Fruit fly (Drosophila melanogaster) whole organism, embryonic: Measurements from ENCODE around the gene CG33946.

ENCODE experiments used
- Atf-2 ChIP-seq: fragments of 200-800 bp; sonication (Bioruptor generic); optimal IDR thresholded peaks from 2 replicates; lab custom pipeline; 2016; ENCODE audit warnings: missing biosample characterization, missing genetic modification characterization
- Awh ChIP-seq: fragments of 200-800 bp; sonication (Bioruptor generic); IDR thresholded peaks from 2 replicates; pipeline ENCODE4, ENCODE4 v1.3.6; 2022; ENCODE audit warnings: missing biosample characterization, missing genetic modification characterization
- B-H1 ChIP-seq: fragments of 200-800 bp; sonication (Bioruptor generic); IDR thresholded peaks from 3 replicates; pipeline ENCODE4 v1.3.6; 2022; ENCODE audit warnings: missing biosample characterization, missing genetic modification characterization
- BtbVII ChIP-seq: fragments of 200-800 bp; sonication (Bioruptor generic); optimal IDR thresholded peaks from 3 replicates; lab custom pipeline; 2017; ENCODE audit warnings: missing biosample characterization, mild to moderate bottlenecking, missing genetic modification characterization
- CG1024 ChIP-seq: fragments of 200-800 bp; sonication (Bioruptor generic); IDR thresholded peaks from 2 replicates; pipeline ENCODE4 v1.3.6; 2022; ENCODE audit warnings: missing biosample characterization, missing genetic modification characterization
- CG10565 ChIP-seq: fragments of 200-800 bp; sonication (Bioruptor generic); optimal IDR thresholded peaks from 3 replicates; lab custom pipeline; 2016; ENCODE audit warnings: missing biosample characterization, mild to moderate bottlenecking, missing genetic modification characterization
- CG11398 ChIP-seq: fragments of 200-800 bp; sonication (Bioruptor generic); optimal IDR thresholded peaks from 2 replicates; lab custom pipeline; 2016; ENCODE audit warnings: missing biosample characterization, missing genetic modification characterization
- CG11695 ChIP-seq: fragments of 200-800 bp; sonication (Bioruptor generic); IDR thresholded peaks from 3 replicates; pipeline ENCODE4 v1.3.6; 2022; ENCODE audit warnings: missing biosample characterization, missing genetic modification characterization
- CG12104 ChIP-seq: fragments of 200-800 bp; sonication (Bioruptor generic); optimal IDR thresholded peaks from 3 replicates; lab custom pipeline; 2016; ENCODE audit warnings: missing biosample characterization, missing genetic modification characterization
- CG13775 ChIP-seq: fragments of 200-800 bp; sonication (Bioruptor generic); optimal IDR thresholded peaks from 3 replicates; lab custom pipeline; 2017; ENCODE audit warnings: missing biosample characterization, mild to moderate bottlenecking, missing genetic modification characterization
- CG14710 ChIP-seq: fragments of 200-800 bp; sonication (Bioruptor generic); optimal IDR thresholded peaks from 3 replicates; lab custom pipeline; 2019; ENCODE audit warnings: missing biosample characterization, mild to moderate bottlenecking, missing genetic modification characterization, moderate library complexity
- CG15011 ChIP-seq: fragments of 200-800 bp; sonication (Bioruptor generic); optimal IDR thresholded peaks from 3 replicates; lab custom pipeline; 2018; ENCODE audit warnings: missing biosample characterization, mild to moderate bottlenecking, missing genetic modification characterization
- CG16813 ChIP-seq: fragments of 200-800 bp; sonication (Bioruptor generic); IDR thresholded peaks from 3 replicates; pipeline ENCODE4 v1.3.6; 2022; ENCODE audit warnings: missing biosample characterization, missing genetic modification characterization; ENCODE audit not compliant: partially characterized antibody
- CG2116 ChIP-seq: fragments of 200-800 bp; sonication (Bioruptor generic); optimal IDR thresholded peaks from 3 replicates; lab custom pipeline; 2018; ENCODE audit warnings: missing biosample characterization, mild to moderate bottlenecking, missing genetic modification characterization
- CG2120 ChIP-seq: fragments of 200-800 bp; sonication (Bioruptor generic); optimal IDR thresholded peaks from 3 replicates; lab custom pipeline; 2016; ENCODE audit warnings: missing biosample characterization, missing genetic modification characterization
- CG2712 ChIP-seq: fragments of 200-800 bp; optimal IDR thresholded peaks from 3 replicates; lab custom pipeline; 2019; ENCODE audit warnings: missing biosample characterization, mild to moderate bottlenecking, missing genetic modification characterization, moderate library complexity
- CG3065 ChIP-seq: fragments of 200-800 bp; sonication (Bioruptor generic); optimal IDR thresholded peaks from 2 replicates; lab custom pipeline; 2016; ENCODE audit warnings: missing biosample characterization, missing genetic modification characterization
- CG33557 ChIP-seq: fragments of 200-800 bp; sonication (Bioruptor generic); optimal IDR thresholded peaks from 2 replicates; lab custom pipeline; 2019; ENCODE audit warnings: missing biosample characterization, mild to moderate bottlenecking, missing genetic modification characterization, moderate library complexity
- CG4282 ChIP-seq: fragments of 200-800 bp; sonication (Bioruptor generic); optimal IDR thresholded peaks from 2 replicates; lab custom pipeline; 2016; ENCODE audit warnings: missing biosample characterization, missing genetic modification characterization
- CG4730 ChIP-seq: fragments of 200-800 bp; sonication (Bioruptor generic); IDR thresholded peaks from 2 replicates; pipeline ENCODE4 v1.3.6; 2022; ENCODE audit warnings: missing biosample characterization, missing genetic modification characterization
- CG5245 ChIP-seq: fragments of 200-800 bp; sonication (Bioruptor generic); optimal IDR thresholded peaks from 3 replicates; lab custom pipeline; 2016; ENCODE audit warnings: missing biosample characterization, missing genetic modification characterization
- CG6765 ChIP-seq: fragments of 200-800 bp; sonication (Bioruptor generic); optimal IDR thresholded peaks from 3 replicates; lab custom pipeline; 2017; ENCODE audit warnings: missing biosample characterization, mild to moderate bottlenecking, missing genetic modification characterization
- CG8281 ChIP-seq: fragments of 200-800 bp; sonication (Bioruptor generic); optimal IDR thresholded peaks from 2 replicates; lab custom pipeline; 2018; ENCODE audit warnings: missing biosample characterization, mild to moderate bottlenecking, missing genetic modification characterization, moderate library complexity
- CG8924 ChIP-seq: fragments of 200-800 bp; optimal IDR thresholded peaks from 3 replicates; lab custom pipeline; 2019; ENCODE audit warnings: missing biosample characterization, mild to moderate bottlenecking, missing genetic modification characterization, moderate library complexity
- CG9727 ChIP-seq: fragments of 200-800 bp; sonication (Bioruptor generic); optimal IDR thresholded peaks from 3 replicates; lab custom pipeline; 2017; ENCODE audit warnings: missing biosample characterization, mild to moderate bottlenecking, missing genetic modification characterization
- CTCF ChIP-seq: fragments of 200-800 bp; sonication (Bioruptor generic); optimal IDR thresholded peaks from 2 replicates; lab custom pipeline; 2017; ENCODE audit warnings: missing biosample characterization, mild to moderate bottlenecking, missing genetic modification characterization, moderate library complexity
- CrebB ChIP-seq: fragments of 200-800 bp; sonication (Bioruptor generic); optimal IDR thresholded peaks from 3 replicates; lab custom pipeline; 2018; ENCODE audit warnings: missing biosample characterization, mild to moderate bottlenecking, missing genetic modification characterization
- D19B ChIP-seq: fragments of 200-800 bp; sonication (Bioruptor generic); optimal IDR thresholded peaks from 2 replicates; lab custom pipeline; 2017; ENCODE audit warnings: missing biosample characterization, mild to moderate bottlenecking, missing genetic modification characterization
- Dip2 ChIP-seq: fragments of 200-800 bp; sonication (Bioruptor generic); IDR thresholded peaks from 2 replicates; pipeline ENCODE4 v1.3.6; 2022; ENCODE audit warnings: missing biosample characterization, missing genetic modification characterization
- Dp ChIP-seq: fragments of 200-800 bp; sonication (Bioruptor generic); optimal IDR thresholded peaks from 2 replicates; lab custom pipeline; 2018; ENCODE audit warnings: missing biosample characterization, mild to moderate bottlenecking, missing genetic modification characterization, moderate library complexity
- Hmr ChIP-seq: fragments of 200-800 bp; sonication (Bioruptor generic); optimal IDR thresholded peaks from 3 replicates; lab custom pipeline; 2017; ENCODE audit warnings: mild to moderate bottlenecking, missing biosample characterization, missing genetic modification reagents, missing genetic modification characterization
- Hr78 ChIP-seq, 2 experiments: fragments of 200-800 bp in 1 of 2; fragments of >200 bp in 1 of 2; sonication (Bioruptor generic) in 1 of 2; optimal IDR thresholded peaks; 2 replicates each; lab custom pipeline; 2017 to 2019; ENCODE audit warnings: missing biosample characterization in 2 of 2, missing genetic modification characterization in 2 of 2, mild to moderate bottlenecking in 1 of 2, moderate library complexity in 1 of 2
- Mes4 ChIP-seq: fragments of 200-800 bp; sonication (Bioruptor generic); optimal IDR thresholded peaks from 2 replicates; lab custom pipeline; 2016; ENCODE audit warnings: missing biosample characterization, missing genetic modification characterization
- NK7.1 ChIP-seq: fragments of 200-800 bp; sonication (Bioruptor generic); optimal IDR thresholded peaks from 3 replicates; lab custom pipeline; 2016; ENCODE audit warnings: missing biosample characterization, missing genetic modification characterization
- Sox102F ChIP-seq: fragments of 200-800 bp; sonication (Bioruptor generic); optimal IDR thresholded peaks from 2 replicates; lab custom pipeline; 2018; ENCODE audit warnings: missing biosample characterization, mild to moderate bottlenecking, missing genetic modification characterization, moderate library complexity
- Stat92E ChIP-seq, 3 experiments: fragments of >200 bp in 2 of 3; fragments of 200-800 bp in 1 of 3; sonication (Bioruptor generic) in 1 of 3; optimal IDR thresholded peaks; 2 replicates each; lab custom pipeline; 2017 to 2019; ENCODE audit warnings: missing biosample characterization in 3 of 3, missing genetic modification characterization in 3 of 3, mild to moderate bottlenecking in 1 of 3, moderate library complexity in 1 of 3
- ac ChIP-seq: fragments of 200-800 bp; sonication (Bioruptor generic); optimal IDR thresholded peaks from 3 replicates; lab custom pipeline; 2017; ENCODE audit warnings: missing biosample characterization, mild to moderate bottlenecking, missing genetic modification characterization
- caup ChIP-seq: fragments of 200-800 bp; sonication (Bioruptor generic); optimal IDR thresholded peaks from 3 replicates; lab custom pipeline; 2017; ENCODE audit warnings: missing biosample characterization, mild to moderate bottlenecking, missing genetic modification characterization, moderate library complexity; ENCODE audit not compliant: severe bottlenecking
- chinmo ChIP-seq: fragments of 200-800 bp; sonication (Bioruptor generic); IDR thresholded peaks from 4 replicates; pipeline ENCODE4 v1.3.6; 2022; ENCODE audit warnings: missing biosample characterization, missing genetic modification characterization; ENCODE audit not compliant: partially characterized antibody
- dati ChIP-seq: fragments of 200-800 bp; sonication (Bioruptor generic); IDR thresholded peaks from 2 replicates; pipeline ENCODE4 v1.3.6; 2022; ENCODE audit warnings: missing biosample characterization, missing genetic modification characterization
- dmrt99B ChIP-seq: fragments of 200-800 bp; sonication (Bioruptor generic); optimal IDR thresholded peaks from 2 replicates; lab custom pipeline; 2018; ENCODE audit warnings: missing biosample characterization, mild to moderate bottlenecking, missing genetic modification characterization, moderate library complexity
- fd102C ChIP-seq: fragments of 200-800 bp; sonication (Bioruptor generic); optimal IDR thresholded peaks from 2 replicates; lab custom pipeline; 2018; ENCODE audit warnings: missing biosample characterization, mild to moderate bottlenecking, missing genetic modification characterization, moderate library complexity
- gro ChIP-seq: fragments of 200-800 bp; sonication (Bioruptor generic); optimal IDR thresholded peaks from 2 replicates; lab custom pipeline; 2016; ENCODE audit warnings: missing biosample characterization, missing genetic modification characterization
- gsb-n ChIP-seq: fragments of 200-800 bp; sonication (Bioruptor generic); optimal IDR thresholded peaks from 3 replicates; lab custom pipeline; 2018; ENCODE audit warnings: missing biosample characterization, mild to moderate bottlenecking, missing genetic modification characterization
- her ChIP-seq: fragments of 200-800 bp; sonication (Bioruptor generic); optimal IDR thresholded peaks from 2 replicates; lab custom pipeline; 2016; ENCODE audit warnings: missing biosample characterization, missing genetic modification characterization
- kah ChIP-seq: fragments of 200-800 bp; sonication (Bioruptor generic); optimal IDR thresholded peaks from 2 replicates; lab custom pipeline; 2018; ENCODE audit warnings: missing biosample characterization, mild to moderate bottlenecking, missing genetic modification characterization
- luna ChIP-seq: fragments of 200-800 bp; sonication (Bioruptor generic); optimal IDR thresholded peaks from 2 replicates; lab custom pipeline; 2016; ENCODE audit warnings: missing biosample characterization, missing genetic modification characterization
- nau ChIP-seq: fragments of 200-800 bp; sonication (Bioruptor generic); optimal IDR thresholded peaks from 3 replicates; lab custom pipeline; 2017; ENCODE audit warnings: missing biosample characterization, mild to moderate bottlenecking, missing genetic modification characterization, missing genetic modification reagents
- sens ChIP-seq: fragments of 200-800 bp; sonication (Bioruptor generic); peaks from one replicate; lab custom pipeline; 2016; ENCODE audit warnings: missing biosample characterization, missing genetic modification characterization
- sqz ChIP-seq: fragments of 200-800 bp; sonication (Bioruptor generic); optimal IDR thresholded peaks from 3 replicates; lab custom pipeline; 2018; ENCODE audit warnings: missing biosample characterization, mild to moderate bottlenecking, missing genetic modification characterization
- tin ChIP-seq: fragments of 200-800 bp; sonication (Bioruptor generic); optimal IDR thresholded peaks from 3 replicates; lab custom pipeline; 2016; ENCODE audit warnings: missing biosample characterization, missing genetic modification characterization
- zfh1 ChIP-seq: fragments of 200-800 bp; sonication (Bioruptor generic); IDR thresholded peaks from 3 replicates; pipeline ENCODE4 v1.3.6; 2022; ENCODE audit warnings: missing biosample characterization, missing genetic modification characterization

Gene CG33946

DNA sequence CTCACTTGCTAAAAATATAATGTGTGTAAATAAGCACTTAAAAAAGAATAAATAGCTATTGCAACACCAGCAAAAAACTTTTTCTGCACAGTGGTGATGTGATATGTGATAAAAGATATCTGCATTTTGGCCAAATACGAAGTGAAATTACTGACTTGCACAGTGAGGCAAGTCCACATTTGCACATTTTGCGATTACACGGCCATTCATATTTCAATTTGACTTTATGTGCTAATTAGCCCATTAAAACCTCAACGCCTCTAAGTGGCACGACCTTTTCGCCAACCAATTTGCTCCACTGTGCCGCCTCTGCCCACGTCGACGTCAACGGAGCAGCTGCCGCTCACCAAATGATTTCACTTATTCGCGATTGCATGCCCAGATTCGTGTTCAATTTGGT, at the start of gene CG33946 (continued):
- no peak for TF ChIP-seq gro (GFP tag; lab: Kevin White, UChicago)
- TF ChIP-seq Awh (GFP tag; lab: Robert Waterston, UW): 0 out of 2 replicates have a peak, but pooled peaks have one; percentile 8
- TF ChIP-seq tin (GFP tag; lab: Kevin White, UChicago): no peak
- TF ChIP-seq CG33557 (GFP tag; lab: Kevin White, UChicago): no peak
- TF ChIP-seq Stat92E (GFP tag; optimal IDR thresholded peaks at IDR 0.05; lab: Kevin White, UChicago): no peak
- peak; percentile 33 for TF ChIP-seq CG13775
- TF ChIP-seq Hr78 (GFP tag; optimal IDR thresholded peaks at IDR 0.05; lab: Kevin White, UChicago): no peak
- TF ChIP-seq BtbVII (GFP tag; lab: Kevin White, UChicago): no peak
- no peak for TF ChIP-seq nau (GFP tag; lab: Kevin White, UChicago)
- TF ChIP-seq D19B (GFP tag; lab: Kevin White, UChicago): no peak
- 0 out of 3 replicates have a peak, but pooled peaks have one; percentile 36 for TF ChIP-seq CG11695 (GFP tag; lab: Robert Waterston, UW)
- no peak for TF ChIP-seq CG14710 (tag; lab: Kevin White, UChicago)
- TF ChIP-seq kah (GFP tag; lab: Kevin White, UChicago): no peak
- no peak for TF ChIP-seq CG9727 (GFP tag; lab: Kevin White, UChicago)
- no peak for TF ChIP-seq dati (GFP tag; lab: Robert Waterston, UW)
- no peak for TF ChIP-seq Dp (GFP tag; lab: Kevin White, UChicago)
- TF ChIP-seq Dip2 (GFP tag; lab: Robert Waterston, UW): no peak
- TF ChIP-seq sens (GFP tag; lab: Kevin White, UChicago): peak; percentile 88
- peak; percentile 20 for TF ChIP-seq Sox102F (GFP tag; lab: Kevin White, UChicago)
- no peak for TF ChIP-seq NK7.1 (GFP tag; lab: Kevin White, UChicago)
- no peak for TF ChIP-seq CG2120 (GFP tag; lab: Kevin White, UChicago)
- TF ChIP-seq CG16813 (GFP tag; lab: Robert Waterston, UW): no peak
- TF ChIP-seq dmrt99B (tag; lab: Kevin White, UChicago): no peak
- peak; percentile 64; the same call in 2 of the 3 replicates for TF ChIP-seq zfh1
- no peak for TF ChIP-seq fd102C
- TF ChIP-seq her: no peak
- no peak for TF ChIP-seq CG5245 (GFP tag; lab: Kevin White, UChicago)
- no peak for TF ChIP-seq CG15011 (GFP tag; lab: Kevin White, UChicago)
- no peak for TF ChIP-seq CG8924 (tag; lab: Kevin White, UChicago)
- no peak for TF ChIP-seq CG6765 (GFP tag; lab: Kevin White, UChicago)
- no peak for TF ChIP-seq gsb-n (tag; lab: Kevin White, UChicago)
- no peak for TF ChIP-seq CG1024 (GFP tag; lab: Robert Waterston, UW)
- TF ChIP-seq CG10565 (GFP tag; lab: Kevin White, UChicago): no peak
- TF ChIP-seq CG11398 (GFP tag; lab: Kevin White, UChicago): no peak
- peak; percentile 23 for TF ChIP-seq CG2712 (tag; lab: Kevin White, UChicago)
- no peak for TF ChIP-seq ac
- no peak for TF ChIP-seq CrebB (tag; lab: Kevin White, UChicago)
- TF ChIP-seq Mes4 (GFP tag; lab: Kevin White, UChicago): no peak
- TF ChIP-seq caup: no peak
- no peak for TF ChIP-seq Hmr (GFP tag; lab: Kevin White, UChicago)
- TF ChIP-seq CTCF (GFP tag; lab: Kevin White, UChicago): no peak
- no peak for TF ChIP-seq CG3065
- TF ChIP-seq CG4282 (GFP tag; lab: Kevin White, UChicago): no peak
- TF ChIP-seq CG2116: no peak
- TF ChIP-seq CG12104: no peak
- no peak for TF ChIP-seq sqz
- peak; percentile 30 for TF ChIP-seq Atf-2
- TF ChIP-seq B-H1 (GFP tag; lab: Robert Waterston, UW): no peak
- TF ChIP-seq luna: no peak
- TF ChIP-seq CG4730 (GFP tag; lab: Robert Waterston, UW): no peak
- TF ChIP-seq CG8281 (tag; lab: Kevin White, UChicago): no peak
- TF ChIP-seq chinmo (GFP tag; lab: Robert Waterston, UW): no peak
